Worm (Caenorhabditis elegans): ENCODE data around the gene otub-4.

Gene otub-4

ce11 chrIV:3384593-3384992 lies 6.7 kb upstream of the otub-4 start:
- TF ChIP-seq W03F9.2 (tag; optimal IDR thresholded peaks at IDR 0.05): peak; percentile 34
- peak; percentile 28 for TF ChIP-seq him-1 (tag; optimal IDR thresholded peaks at IDR 0.05)
- TF ChIP-seq dao-5 (tag; optimal IDR thresholded peaks at IDR 0.05): no peak

DNA sequence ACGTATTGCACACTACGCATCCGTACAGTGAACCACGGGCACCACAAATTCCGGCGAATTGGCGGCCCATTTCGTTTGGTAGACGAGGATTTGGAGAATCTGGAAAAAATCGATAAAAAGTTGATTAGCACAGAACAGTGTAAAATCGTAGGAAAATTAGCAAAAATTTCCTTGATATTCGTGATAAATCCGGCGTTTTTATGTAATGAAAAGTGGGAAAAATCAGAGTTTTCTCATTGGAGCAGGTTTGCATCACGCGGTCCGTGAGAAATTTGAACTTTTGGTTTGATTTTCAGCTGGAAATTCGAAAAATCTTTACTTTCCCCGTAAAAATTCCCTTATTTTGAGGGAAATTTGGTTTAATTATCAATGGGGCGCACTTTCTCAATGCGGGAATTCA lies 6.1 kb upstream of the otub-4 start, which contains the start of gene B0546.4:
Gene B0546.4 (minus strand): TSS at position 101 of the 400 bp plus-strand sequence.
- TF ChIP-seq dao-5 (tag; optimal IDR thresholded peaks at IDR 0.05) (no peak), him-1 (tag; optimal IDR thresholded peaks at IDR 0.05) (no peak), W03F9.2 (tag; optimal IDR thresholded peaks at IDR 0.05) (no peak)

DNA sequence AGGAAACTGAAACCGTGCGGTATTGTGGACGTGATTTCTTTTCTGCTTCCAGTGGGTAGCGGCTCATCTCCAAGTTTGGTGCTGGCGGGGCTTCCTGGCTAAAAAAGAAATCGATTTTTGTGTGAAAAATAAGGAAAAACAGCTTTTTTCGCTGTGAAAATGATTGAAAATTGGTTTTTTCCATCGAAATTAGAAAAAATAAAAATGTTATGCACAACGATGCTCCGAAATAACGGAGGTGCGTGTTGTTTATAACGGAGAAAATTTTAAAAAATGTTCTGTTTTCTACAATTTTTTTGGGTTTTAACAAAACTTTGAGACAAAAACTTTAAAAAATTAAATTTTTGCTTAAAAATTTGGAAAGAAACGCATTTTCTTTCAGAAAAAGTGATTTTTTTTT lies 5.3 kb upstream of the otub-4 start:
- TF ChIP-seq W03F9.2 (tag; optimal IDR thresholded peaks at IDR 0.05) (no peak), dao-5 (tag; optimal IDR thresholded peaks at IDR 0.05) (no peak), him-1 (tag; optimal IDR thresholded peaks at IDR 0.05) (no peak)

DNA sequence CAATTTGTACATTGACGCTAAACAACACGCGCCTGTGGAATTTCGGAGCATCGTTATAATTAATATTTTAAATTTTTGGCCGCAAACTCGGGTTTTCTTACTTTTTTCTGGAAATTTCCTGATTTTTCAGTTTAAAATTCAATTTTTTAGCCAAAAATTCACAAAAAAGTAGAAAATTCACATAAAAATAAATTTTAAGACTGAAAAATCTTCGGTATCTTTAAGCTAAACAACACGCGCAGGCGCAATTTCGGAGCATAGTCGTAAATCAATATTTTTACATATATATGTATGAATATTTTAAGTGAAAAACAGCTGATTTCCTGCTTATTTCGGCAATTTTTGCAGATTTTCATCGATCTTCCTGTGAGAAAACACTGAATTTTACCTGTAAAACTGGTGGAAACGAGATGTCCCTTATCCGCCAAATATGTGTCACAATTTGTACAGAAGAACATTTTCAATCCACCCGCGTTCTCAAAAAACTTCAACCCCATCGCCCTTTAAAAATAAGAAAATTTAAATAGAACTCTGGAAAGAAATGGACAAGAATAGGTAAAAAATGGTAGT lies 4.5 kb upstream of the otub-4 start, which contains the start of gene B0546.3:
Gene B0546.3 (minus strand): TSS at position 504 of the 570 bp plus-strand sequence.
- TF ChIP-seq W03F9.2 (tag; optimal IDR thresholded peaks at IDR 0.05) (no peak), dao-5 (tag; optimal IDR thresholded peaks at IDR 0.05) (no peak), him-1 (tag; optimal IDR thresholded peaks at IDR 0.05) (no peak)

ce11 chrIV:3373370-3373769 lies 4.6 kb downstream of the otub-4 start:
- TF ChIP-seq W03F9.2 (tag; optimal IDR thresholded peaks at IDR 0.05) (no peak), dao-5 (tag; optimal IDR thresholded peaks at IDR 0.05) (no peak), him-1 (tag; optimal IDR thresholded peaks at IDR 0.05) (no peak)

DNA sequence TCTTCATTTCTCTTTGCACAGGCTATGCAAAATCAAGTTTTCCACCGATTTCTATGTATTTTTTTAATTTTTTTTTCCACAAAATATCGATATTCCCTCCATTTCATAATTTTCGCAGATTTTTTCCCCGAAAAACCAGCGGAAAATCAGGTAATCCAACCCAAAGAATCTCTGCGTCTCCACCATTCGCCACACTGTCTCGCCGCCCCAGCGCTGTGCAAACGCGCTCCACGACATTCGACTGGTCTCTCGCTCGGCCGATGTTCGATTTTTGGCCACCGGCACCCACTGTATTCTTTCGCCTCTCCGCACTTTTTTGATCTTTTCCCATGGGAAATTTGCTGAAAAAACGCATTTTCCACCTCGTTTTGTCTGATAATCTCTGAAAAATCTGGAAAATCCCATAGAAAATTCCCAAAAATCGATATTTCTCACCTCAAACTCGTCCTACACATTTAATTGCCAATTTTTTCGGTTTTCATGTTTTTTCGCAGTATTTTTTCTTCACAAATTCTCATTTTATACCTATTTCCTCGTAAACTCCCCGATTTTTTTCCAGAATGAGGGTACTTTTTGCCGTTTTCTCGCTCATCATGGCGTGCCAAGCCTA lies 9.2 kb downstream of the otub-4 start, which contains the start of gene vha-19:
Gene vha-19 (plus strand): TSS at position 560 of the 610 bp plus-strand sequence.
- TF ChIP-seq him-1 (tag; optimal IDR thresholded peaks at IDR 0.05) (no peak), W03F9.2 (tag; optimal IDR thresholded peaks at IDR 0.05) (no peak), dao-5 (tag; optimal IDR thresholded peaks at IDR 0.05) (no peak)

DNA sequence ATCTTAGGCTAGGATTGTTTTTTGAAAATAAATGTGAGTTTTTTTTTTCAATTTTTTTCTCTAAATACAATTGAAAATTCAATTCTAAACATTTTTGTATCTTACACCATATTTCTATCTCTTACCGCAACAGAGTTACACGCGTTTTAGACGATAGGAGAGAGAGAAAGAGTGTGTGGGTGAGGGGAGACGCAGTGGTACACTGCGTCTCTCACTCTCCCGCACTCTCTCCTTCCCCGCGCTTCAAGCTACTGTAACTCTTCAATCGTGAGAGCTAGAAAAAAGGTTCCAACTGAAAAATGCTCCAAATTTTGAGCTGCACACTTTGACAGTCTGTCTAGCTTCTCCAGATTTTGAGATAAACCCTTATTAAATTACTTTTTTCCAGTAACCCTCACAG lies 14.1 kb downstream of the otub-4 start:
- TF ChIP-seq him-1 (tag; optimal IDR thresholded peaks at IDR 0.05): no peak
- no peak for TF ChIP-seq W03F9.2 (tag; optimal IDR thresholded peaks at IDR 0.05)
- TF ChIP-seq dao-5 (tag; optimal IDR thresholded peaks at IDR 0.05): no peak

DNA sequence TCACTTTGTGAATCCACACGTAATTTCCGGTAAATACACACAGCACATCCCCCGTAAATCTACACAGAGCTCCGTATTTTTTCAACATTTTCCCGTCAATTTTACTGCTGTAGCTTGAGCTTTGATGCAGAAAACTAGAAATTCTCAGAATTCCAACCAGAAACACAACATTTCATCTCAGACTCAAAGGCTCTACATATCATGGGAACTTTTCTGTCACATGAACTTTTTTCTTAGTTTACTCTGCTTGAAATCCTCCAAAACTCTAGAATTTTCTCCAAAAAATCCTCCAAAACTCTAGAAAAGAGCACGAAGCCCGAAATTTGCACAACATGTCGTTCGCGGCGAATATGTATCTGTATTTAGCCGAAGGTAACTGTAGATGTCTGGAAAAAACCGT lies 14.7 kb downstream of the otub-4 start, which contains the start of gene Y55H10A.2:
Gene Y55H10A.2 (plus strand): TSS at position 301 of the 400 bp plus-strand sequence.
- TF ChIP-seq W03F9.2 (tag; optimal IDR thresholded peaks at IDR 0.05): no peak
- TF ChIP-seq dao-5 (tag; optimal IDR thresholded peaks at IDR 0.05): no peak
- TF ChIP-seq him-1 (tag; optimal IDR thresholded peaks at IDR 0.05): no peak

DNA sequence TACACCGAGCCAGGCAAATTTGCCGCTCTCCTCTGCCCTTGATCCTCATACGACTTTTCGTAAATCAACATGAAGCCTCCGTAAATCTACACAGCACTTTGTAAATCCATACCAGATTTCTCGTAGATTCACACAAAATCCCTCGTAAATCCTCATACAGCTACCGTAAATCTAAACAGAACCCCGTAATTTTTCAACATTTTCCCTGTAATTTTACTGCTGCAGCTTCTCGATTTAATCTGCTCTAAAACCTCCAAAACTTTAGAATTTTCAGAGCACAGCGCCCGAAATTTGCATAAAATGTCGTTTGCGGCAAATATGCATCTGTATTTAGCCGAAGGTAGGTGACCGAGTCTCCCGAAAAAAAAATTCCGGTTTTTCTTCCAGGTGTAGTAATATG lies 23.2 kb downstream of the otub-4 start, which contains the start of gene F42A6.1:
Gene F42A6.1 (plus strand): TSS at position 301 of the 400 bp plus-strand sequence.
- TF ChIP-seq him-1 (tag; optimal IDR thresholded peaks at IDR 0.05): no peak
- TF ChIP-seq dao-5 (tag; optimal IDR thresholded peaks at IDR 0.05): no peak
- no peak for TF ChIP-seq W03F9.2 (tag; optimal IDR thresholded peaks at IDR 0.05)

ce11 chrIV:3352019-3352418 lies 25.9 kb downstream of the otub-4 start:
- TF ChIP-seq him-1 (tag; optimal IDR thresholded peaks at IDR 0.05): no peak
- TF ChIP-seq dao-5 (tag; optimal IDR thresholded peaks at IDR 0.05): no peak
- TF ChIP-seq W03F9.2 (tag; optimal IDR thresholded peaks at IDR 0.05): no peak

DNA sequence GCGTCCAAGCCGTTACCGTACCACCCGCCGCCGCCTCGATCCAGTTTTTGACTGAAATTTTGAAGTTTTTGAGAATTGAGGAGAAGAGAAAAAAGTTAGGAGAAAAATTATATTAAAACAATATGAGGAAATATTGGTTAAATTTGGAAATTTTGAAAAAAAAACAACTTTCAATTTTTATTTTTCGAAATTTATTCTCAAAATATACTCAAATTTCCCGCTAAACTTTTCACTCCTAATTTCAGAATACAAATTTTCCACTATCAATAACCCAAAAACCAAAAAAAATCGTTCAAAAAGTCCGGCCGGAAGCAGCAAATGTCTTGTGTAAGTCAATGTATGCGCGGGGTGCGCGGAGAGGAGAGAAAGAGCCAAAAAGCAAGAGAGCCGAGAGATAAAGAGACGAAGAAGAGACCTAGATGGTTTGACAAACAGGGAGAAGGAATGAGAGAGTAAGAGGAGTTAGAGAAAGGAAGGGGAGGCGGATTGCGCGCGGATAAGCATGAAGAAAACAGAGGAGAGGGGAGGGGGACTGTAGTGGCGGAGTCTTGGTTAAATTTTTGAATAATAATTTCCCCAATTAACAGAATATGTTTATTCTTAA lies 27.9 kb downstream of the otub-4 start, which contains the start of gene elks-1:
Gene elks-1 (minus strand): TSS at position 51 of the 604 bp plus-strand sequence.
- TF ChIP-seq W03F9.2 (tag; optimal IDR thresholded peaks at IDR 0.05) (no peak), dao-5 (tag; optimal IDR thresholded peaks at IDR 0.05) (no peak), him-1 (tag; optimal IDR thresholded peaks at IDR 0.05) (no peak)

ce11 chrIV:3348334-3348733 lies 29.6 kb downstream of the otub-4 start:
- no peak for TF ChIP-seq him-1 (tag; optimal IDR thresholded peaks at IDR 0.05)
- no peak for TF ChIP-seq dao-5 (tag; optimal IDR thresholded peaks at IDR 0.05)
- no peak for TF ChIP-seq W03F9.2 (tag; optimal IDR thresholded peaks at IDR 0.05)

DNA sequence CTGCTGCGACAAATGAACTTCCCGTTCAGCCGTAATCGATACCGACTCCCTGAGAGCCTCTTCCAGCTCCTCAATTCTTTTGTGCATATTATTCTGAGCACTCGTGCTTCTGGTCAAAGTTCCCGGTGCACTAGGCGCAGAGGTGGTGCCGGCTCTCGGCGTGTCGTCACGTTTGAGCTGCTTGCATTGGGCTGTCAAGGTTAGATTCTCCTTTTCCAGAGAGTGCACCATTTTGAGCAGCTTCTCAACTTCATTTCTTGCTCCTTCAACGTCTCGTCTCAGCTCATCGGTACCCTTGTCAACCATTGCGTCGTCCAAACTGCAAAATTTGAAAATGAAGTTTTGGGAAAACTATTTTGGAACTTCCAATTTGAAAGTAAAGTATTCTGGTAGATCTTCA lies 32.4 kb downstream of the otub-4 start:
- TF ChIP-seq him-1 (tag; optimal IDR thresholded peaks at IDR 0.05): no peak
- no peak for TF ChIP-seq W03F9.2 (tag; optimal IDR thresholded peaks at IDR 0.05)
- TF ChIP-seq dao-5 (tag; optimal IDR thresholded peaks at IDR 0.05): no peak

ce11 chrIV:3341170-3341569 lies 36.8 kb downstream of the otub-4 start, which contains the start of gene F42A6.2:
Gene F42A6.2 (plus strand): TSS chrIV:3341470.
- TF ChIP-seq dao-5 (tag; optimal IDR thresholded peaks at IDR 0.05) (no peak), him-1 (tag; optimal IDR thresholded peaks at IDR 0.05) (no peak), W03F9.2 (tag; optimal IDR thresholded peaks at IDR 0.05) (no peak)
